Fruit fly (Drosophila melanogaster): ENCODE data around the gene Hsp23.
A peak's percentile ranks its signal among the peaks of the same experiment; 100 is the strongest.

dm6 chr3L:9377198-9378035, 4.3 kb upstream of the Hsp23 start, which contains the start of gene Hsp26:
- TF ChIP-seq CG16813 (GFP tag; IDR thresholded peaks at IDR 0.05; ENCODE audit: partially characterized antibody) (no peak), zf30C (GFP tag; optimal IDR thresholded peaks at IDR 0.05) (peak; percentile 90), pnt (GFP tag; optimal IDR thresholded peaks at IDR 0.05) (peak; percentile 85), CG8388 (GFP tag; optimal IDR thresholded peaks at IDR 0.05) (peak; percentile 87), CG7271 (tag; optimal IDR thresholded peaks at IDR 0.05) (no peak), prd (optimal IDR thresholded peaks at IDR 0.05) (no peak), prd (GFP tag; IDR thresholded peaks at IDR 0.05) (peak; percentile 79), D19B (GFP tag; optimal IDR thresholded peaks at IDR 0.05) (peak; percentile 54), fd102C (GFP tag; optimal IDR thresholded peaks at IDR 0.05) (peak; percentile 27), CG16863 (GFP tag; optimal IDR thresholded peaks at IDR 0.05) (peak; percentile 88), Lpt (GFP tag; optimal IDR thresholded peaks at IDR 0.05) (no peak), CTCF (GFP tag; optimal IDR thresholded peaks at IDR 0.05) (peak; percentile 15), gsb (GFP tag; IDR thresholded peaks at IDR 0.05) (peak; percentile 65), pum (GFP tag; optimal IDR thresholded peaks at IDR 0.05) (peak; percentile 81)

Data from whole organism, embryonic.